Worm (Caenorhabditis elegans): ENCODE measurements around the gene aipl-1.

- TF ChIP-seq ceh-28 (tag; optimal IDR thresholded peaks at IDR 0.05): no peak
- TF ChIP-seq hmg-11 (tag; optimal IDR thresholded peaks at IDR 0.05): no peak
- TF ChIP-seq fkh-2 (tag; optimal IDR thresholded peaks at IDR 0.05): no peak
- TF ChIP-seq fkh-10 (GFP tag; optimal IDR thresholded peaks at IDR 0.05): no peak
- no peak for TF ChIP-seq elt-1 (tag; optimal IDR thresholded peaks at IDR 0.05)
- no peak for TF ChIP-seq daf-12 (tag; optimal IDR thresholded peaks at IDR 0.05)
- no peak for TF ChIP-seq nhr-28 (tag; optimal IDR thresholded peaks at IDR 0.05)
- TF ChIP-seq mml-1 (tag; optimal IDR thresholded peaks at IDR 0.05): no peak
- no peak for TF ChIP-seq nhr-237 (tag; optimal IDR thresholded peaks at IDR 0.05)
- TF ChIP-seq elt-2 (tag; optimal IDR thresholded peaks at IDR 0.05): no peak
- TF ChIP-seq nhr-76 (tag; optimal IDR thresholded peaks at IDR 0.05): no peak
- no peak for TF ChIP-seq ceh-82 (tag; optimal IDR thresholded peaks at IDR 0.05)
- TF ChIP-seq elt-3 (tag; optimal IDR thresholded peaks at IDR 0.05): no peak
Observed at ce11 chrV:15181899-15182298, 45.3 kb upstream of the aipl-1 start.
